Fruit fly (Drosophila melanogaster) whole organism, embryonic: ENCODE results near the gene Crz.

ENCODE experiments used
- Atf-2 ChIP-seq: fragments of 200-800 bp; sonication (Bioruptor generic); optimal IDR thresholded peaks from 2 replicates; lab custom pipeline; 2016; ENCODE audit warnings: missing biosample characterization, missing genetic modification characterization
- BtbVII ChIP-seq: fragments of 200-800 bp; sonication (Bioruptor generic); optimal IDR thresholded peaks from 3 replicates; lab custom pipeline; 2017; ENCODE audit warnings: missing biosample characterization, mild to moderate bottlenecking, missing genetic modification characterization
- CG10147 ChIP-seq: fragments of 200-800 bp; sonication (Bioruptor generic); optimal IDR thresholded peaks from 2 replicates; lab custom pipeline; 2019; ENCODE audit warnings: missing biosample characterization, mild to moderate bottlenecking, missing genetic modification characterization, moderate library complexity
- CG10209 ChIP-seq: fragments of 200-800 bp; sonication (Bioruptor generic); optimal IDR thresholded peaks from 3 replicates; lab custom pipeline; 2017; ENCODE audit warnings: missing biosample characterization, mild to moderate bottlenecking, missing genetic modification characterization, missing genetic modification reagents
- CG13424 ChIP-seq: fragments of 200-800 bp; sonication (Bioruptor generic); optimal IDR thresholded peaks from 2 replicates; lab custom pipeline; 2019; ENCODE audit warnings: missing biosample characterization, mild to moderate bottlenecking, missing genetic modification characterization, moderate library complexity
- CG13775 ChIP-seq: fragments of 200-800 bp; sonication (Bioruptor generic); optimal IDR thresholded peaks from 3 replicates; lab custom pipeline; 2017; ENCODE audit warnings: missing biosample characterization, mild to moderate bottlenecking, missing genetic modification characterization
- CG15479 ChIP-seq: fragments of 200-800 bp; sonication (Bioruptor generic); optimal IDR thresholded peaks from 3 replicates; lab custom pipeline; 2019; ENCODE audit warnings: missing biosample characterization, mild to moderate bottlenecking, missing genetic modification characterization, moderate library complexity
- CG2120 ChIP-seq: fragments of 200-800 bp; sonication (Bioruptor generic); optimal IDR thresholded peaks from 3 replicates; lab custom pipeline; 2016; ENCODE audit warnings: missing biosample characterization, missing genetic modification characterization
- CG2199 ChIP-seq: fragments of 200-800 bp; sonication (Bioruptor generic); IDR thresholded peaks from 3 replicates; pipeline ENCODE4 v1.3.6; 2022; ENCODE audit warnings: missing biosample characterization, missing genetic modification characterization
- CG2712 ChIP-seq: fragments of 200-800 bp; optimal IDR thresholded peaks from 3 replicates; lab custom pipeline; 2019; ENCODE audit warnings: missing biosample characterization, mild to moderate bottlenecking, missing genetic modification characterization, moderate library complexity
- CG31365 ChIP-seq: fragments of 200-800 bp; sonication (Bioruptor generic); optimal IDR thresholded peaks from 2 replicates; lab custom pipeline; 2018; ENCODE audit warnings: missing biosample characterization, mild to moderate bottlenecking, missing genetic modification characterization
- CG3281 ChIP-seq: fragments of 200-800 bp; sonication (Bioruptor generic); optimal IDR thresholded peaks from 3 replicates; lab custom pipeline; 2017; ENCODE audit warnings: missing biosample characterization, mild to moderate bottlenecking, missing genetic modification characterization
- CG6765 ChIP-seq: fragments of 200-800 bp; sonication (Bioruptor generic); optimal IDR thresholded peaks from 3 replicates; lab custom pipeline; 2017; ENCODE audit warnings: missing biosample characterization, mild to moderate bottlenecking, missing genetic modification characterization
- CG7556 ChIP-seq: fragments of 200-800 bp; sonication (Bioruptor generic); optimal IDR thresholded peaks from 2 replicates; lab custom pipeline; 2017; ENCODE audit warnings: missing biosample characterization, mild to moderate bottlenecking, missing genetic modification characterization
- CG8944 ChIP-seq: fragments of 200-800 bp; sonication (Bioruptor generic); optimal IDR thresholded peaks from 3 replicates; lab custom pipeline; 2016; ENCODE audit warnings: missing biosample characterization, missing genetic modification characterization
- CG9817 ChIP-seq: fragments of 200-800 bp; sonication (Bioruptor generic); optimal IDR thresholded peaks from 2 replicates; lab custom pipeline; 2018; ENCODE audit warnings: missing biosample characterization, mild to moderate bottlenecking, missing genetic modification characterization, moderate library complexity
- Camta ChIP-seq: fragments of 200-800 bp; sonication (Bioruptor generic); optimal IDR thresholded peaks from 2 replicates; lab custom pipeline; 2016; ENCODE audit warnings: missing biosample characterization, missing genetic modification characterization
- ERR ChIP-seq: fragments of 200-800 bp; sonication (Bioruptor generic); optimal IDR thresholded peaks from 2 replicates; lab custom pipeline; 2016; ENCODE audit warnings: missing biosample characterization, missing genetic modification characterization
- Eip74EF ChIP-seq, 2 experiments: fragments of 200-800 bp in 1 of 2; fragments of >200 bp in 1 of 2; sonication (Bioruptor generic) in 1 of 2; optimal IDR thresholded peaks; 2 replicates each; lab custom pipeline; 2017 to 2019; ENCODE audit warnings: missing biosample characterization in 2 of 2, missing genetic modification characterization in 2 of 2, mild to moderate bottlenecking in 1 of 2, moderate library complexity in 1 of 2
- HLH54F ChIP-seq: fragments of 200-800 bp; sonication (Bioruptor generic); optimal IDR thresholded peaks from 3 replicates; lab custom pipeline; 2016; ENCODE audit warnings: missing biosample characterization, missing genetic modification characterization
- Hand ChIP-seq: fragments of 200-800 bp; sonication (Bioruptor generic); optimal IDR thresholded peaks from 2 replicates; lab custom pipeline; 2017; ENCODE audit warnings: mild to moderate bottlenecking, missing biosample characterization, missing genetic modification reagents, missing genetic modification characterization
- Hr3 ChIP-seq: fragments of 200-800 bp; sonication (Bioruptor generic); optimal IDR thresholded peaks from 3 replicates; lab custom pipeline; 2016; ENCODE audit warnings: missing biosample characterization, missing genetic modification characterization
- Lim3 ChIP-seq: fragments of 200-800 bp; sonication (Bioruptor generic); IDR thresholded peaks from 2 replicates; pipeline ENCODE4 v1.3.6; 2022; ENCODE audit warnings: missing biosample characterization, missing genetic modification characterization
- Med ChIP-seq: fragments of 200-800 bp; sonication (Bioruptor generic); peaks from one replicate; lab custom pipeline; 2016; ENCODE audit warnings: missing biosample characterization, missing genetic modification characterization, mild to moderate bottlenecking, inconsistent platforms, moderate library complexity
- Oli ChIP-seq: fragments of 200-800 bp; sonication (Bioruptor generic); optimal IDR thresholded peaks from 2 replicates; lab custom pipeline; 2018; ENCODE audit warnings: missing biosample characterization, mild to moderate bottlenecking, missing genetic modification characterization, moderate library complexity
- Sox102F ChIP-seq: fragments of 200-800 bp; sonication (Bioruptor generic); optimal IDR thresholded peaks from 2 replicates; lab custom pipeline; 2018; ENCODE audit warnings: missing biosample characterization, mild to moderate bottlenecking, missing genetic modification characterization, moderate library complexity
- Sry-δ ChIP-seq: fragments of 200-800 bp; sonication (Bioruptor generic); optimal IDR thresholded peaks from 2 replicates; lab custom pipeline; 2016; ENCODE audit warnings: missing biosample characterization, missing genetic modification characterization
- Trl ChIP-seq, 3 experiments: fragments of >200 bp in 2 of 3; fragments of 200-800 bp in 1 of 3; sonication (Bioruptor generic) in 1 of 3; optimal IDR thresholded peaks; 2 replicates in 1 of 3; 3 replicates in 2 of 3; lab custom pipeline; 2016 to 2017; ENCODE audit warnings: missing biosample characterization in 1 of 3, missing genetic modification characterization in 1 of 3
- Xbp1 ChIP-seq: fragments of 200-800 bp; sonication (Bioruptor generic); optimal IDR thresholded peaks from 3 replicates; lab custom pipeline; 2016; ENCODE audit warnings: missing biosample characterization, mild to moderate bottlenecking, missing genetic modification characterization
- abd-A ChIP-seq: fragments of 200-800 bp; sonication (Bioruptor generic); optimal IDR thresholded peaks from 3 replicates; lab custom pipeline; 2019; ENCODE audit warnings: missing biosample characterization, mild to moderate bottlenecking, missing genetic modification characterization, moderate library complexity
- cato ChIP-seq: fragments of 200-800 bp; sonication (Bioruptor generic); optimal IDR thresholded peaks from 2 replicates; lab custom pipeline; 2016; ENCODE audit warnings: missing biosample characterization, missing genetic modification characterization, borderline replicate concordance
- dmrt99B ChIP-seq: fragments of 200-800 bp; sonication (Bioruptor generic); optimal IDR thresholded peaks from 2 replicates; lab custom pipeline; 2018; ENCODE audit warnings: missing biosample characterization, mild to moderate bottlenecking, missing genetic modification characterization, moderate library complexity
- ems ChIP-seq: fragments of 200-800 bp; sonication (Bioruptor generic); optimal IDR thresholded peaks from 3 replicates; lab custom pipeline; 2016; ENCODE audit warnings: missing biosample characterization, missing genetic modification characterization
- en ChIP-seq: fragments of 200-800 bp; sonication (Bioruptor generic); optimal IDR thresholded peaks from 2 replicates; lab custom pipeline; 2016; ENCODE audit warnings: missing biosample characterization, missing genetic modification characterization
- gro ChIP-seq: fragments of 200-800 bp; sonication (Bioruptor generic); optimal IDR thresholded peaks from 2 replicates; lab custom pipeline; 2016; ENCODE audit warnings: missing biosample characterization, missing genetic modification characterization
- her ChIP-seq: fragments of 200-800 bp; sonication (Bioruptor generic); optimal IDR thresholded peaks from 2 replicates; lab custom pipeline; 2016; ENCODE audit warnings: missing biosample characterization, missing genetic modification characterization
- lilli ChIP-seq: fragments of 200-800 bp; sonication (Bioruptor generic); optimal IDR thresholded peaks from 3 replicates; lab custom pipeline; 2016; ENCODE audit warnings: missing biosample characterization, missing genetic modification characterization
- pum ChIP-seq: fragments of 200-800 bp; sonication (Bioruptor generic); optimal IDR thresholded peaks from 2 replicates; lab custom pipeline; 2016; ENCODE audit warnings: missing biosample characterization, missing genetic modification characterization
- salm ChIP-seq: fragments of 200-800 bp; sonication (Bioruptor generic); optimal IDR thresholded peaks from 2 replicates; lab custom pipeline; 2018; ENCODE audit warnings: missing biosample characterization, mild to moderate bottlenecking, missing genetic modification characterization
- sens ChIP-seq: fragments of 200-800 bp; sonication (Bioruptor generic); peaks from one replicate; lab custom pipeline; 2016; ENCODE audit warnings: missing biosample characterization, missing genetic modification characterization
- unpg ChIP-seq: fragments of 200-800 bp; sonication (Bioruptor generic); optimal IDR thresholded peaks from 3 replicates; lab custom pipeline; 2018; ENCODE audit warnings: missing biosample characterization, mild to moderate bottlenecking, missing genetic modification characterization, moderate library complexity
- zf30C ChIP-seq: fragments of 200-800 bp; sonication (Bioruptor generic); optimal IDR thresholded peaks from 3 replicates; lab custom pipeline; 2018; ENCODE audit warnings: missing biosample characterization, mild to moderate bottlenecking, missing genetic modification characterization
- zfh2 ChIP-seq: fragments of 200-800 bp; sonication (Bioruptor generic); optimal IDR thresholded peaks from 2 replicates; lab custom pipeline; 2016; ENCODE audit warnings: missing biosample characterization, missing genetic modification characterization

Crz gene

dm6 chr3R:14283042-14283626, 31.5 kb upstream of the Crz start (continued):
- TF ChIP-seq sens: peak; percentile 81
- TF ChIP-seq zf30C: no peak
- peak; percentile 54 for TF ChIP-seq lilli (GFP tag; lab: Kevin White, UChicago)
- TF ChIP-seq ERR (GFP tag; lab: Kevin White, UChicago): peak; percentile 4
- TF ChIP-seq CG7556 (GFP tag; lab: Kevin White, UChicago): no peak
- TF ChIP-seq Trl (optimal IDR thresholded peaks at IDR 0.05; lab: Kevin White, UChicago): peak in 1 of 2 experiments; percentile 46
- TF ChIP-seq Trl (GFP tag; optimal IDR thresholded peaks at IDR 0.05; lab: Kevin White, UChicago): no peak
- TF ChIP-seq Med: peak; percentile 80
- peak; percentile 8 for TF ChIP-seq Camta (GFP tag; lab: Kevin White, UChicago)
- TF ChIP-seq CG2199: no peak
- peak; percentile 56 for TF ChIP-seq CG13775 (GFP tag; lab: Kevin White, UChicago)
- peak; percentile 65 for TF ChIP-seq zfh2
- peak; percentile 45 for TF ChIP-seq Xbp1
- TF ChIP-seq Eip74EF (GFP tag; optimal IDR thresholded peaks at IDR 0.05; lab: Kevin White, UChicago): peak in 1 of 2 experiments; percentile 18
- peak; percentile 52 for TF ChIP-seq CG10147 (GFP tag; lab: Kevin White, UChicago)
- TF ChIP-seq Sox102F (GFP tag; lab: Kevin White, UChicago): peak; percentile 49
- TF ChIP-seq salm (tag; lab: Kevin White, UChicago): no peak
- TF ChIP-seq pum: no peak
- TF ChIP-seq CG8944 (GFP tag; lab: Kevin White, UChicago): peak; percentile 31
- peak; percentile 72 for TF ChIP-seq Oli (tag; lab: Kevin White, UChicago)
- TF ChIP-seq cato (GFP tag; lab: Kevin White, UChicago): no peak
- peak; percentile 79 for TF ChIP-seq CG2120 (GFP tag; lab: Kevin White, UChicago)
- TF ChIP-seq gro (GFP tag; lab: Kevin White, UChicago): peak; percentile 76
- peak; percentile 18 for TF ChIP-seq Hr3 (GFP tag; lab: Kevin White, UChicago)
- no peak for TF ChIP-seq abd-A (tag; lab: Kevin White, UChicago)
- peak; percentile 61 for TF ChIP-seq Atf-2
- peak; percentile 88 for TF ChIP-seq CG15479 (GFP tag; lab: Kevin White, UChicago)
- TF ChIP-seq CG2712 (tag; lab: Kevin White, UChicago): peak; percentile 29
- TF ChIP-seq CG3281: peak; percentile 58
- peak; percentile 45 for TF ChIP-seq CG9817 (tag; lab: Kevin White, UChicago)
- peak; percentile 29 for TF ChIP-seq HLH54F (GFP tag; lab: Kevin White, UChicago)
- TF ChIP-seq CG13424 (tag; lab: Kevin White, UChicago): peak; percentile 40
- TF ChIP-seq her (GFP tag; lab: Kevin White, UChicago): no peak
- peak; percentile 9 for TF ChIP-seq Sry-δ (GFP tag; lab: Kevin White, UChicago)
- peak; percentile 25 for TF ChIP-seq CG6765 (GFP tag; lab: Kevin White, UChicago)
- TF ChIP-seq unpg (GFP tag; lab: Kevin White, UChicago): peak; percentile 27
- TF ChIP-seq en (GFP tag; lab: Kevin White, UChicago): peak; percentile 4
- peak; percentile 68 for TF ChIP-seq CG10209
- peak; percentile 40 for TF ChIP-seq dmrt99B (tag; lab: Kevin White, UChicago)
- TF ChIP-seq CG31365 (tag; lab: Kevin White, UChicago): no peak
- no peak for TF ChIP-seq BtbVII (GFP tag; lab: Kevin White, UChicago)
- TF ChIP-seq ems (GFP tag; lab: Kevin White, UChicago): no peak
- no peak for TF ChIP-seq Lim3 (GFP tag; lab: Robert Waterston, UW)
- peak; percentile 11 for TF ChIP-seq Hand (GFP tag; lab: Kevin White, UChicago)
- TF ChIP-seq, all 482 proteins: peak for 107
